Fruit fly (Drosophila melanogaster) whole organism, embryonic: ENCODE results near the gene CG10029.

Experiments used
- CG5180 ChIP-seq: fragments of 200-800 bp; sonication (Bioruptor generic); optimal IDR thresholded peaks from 3 replicates; lab custom pipeline; 2017; ENCODE audit warnings: missing biosample characterization, missing genetic modification characterization, mild to moderate bottlenecking, moderate library complexity, missing genetic modification reagents
- Six4 ChIP-seq: fragments of 200-800 bp; sonication (Bioruptor generic); optimal IDR thresholded peaks from 2 replicates; lab custom pipeline; 2016; ENCODE audit warnings: missing biosample characterization, missing genetic modification characterization
- bsh ChIP-seq, 2 experiments: fragments of 200-800 bp; sonication (Bioruptor generic); optimal IDR thresholded peaks; 2 replicates each; lab custom pipeline; 2017 to 2018; ENCODE audit warnings: mild to moderate bottlenecking in 2 of 2, missing biosample characterization in 2 of 2, missing genetic modification characterization in 2 of 2, moderate library complexity in 1 of 2
- crp ChIP-seq, 2 experiments: fragments of 200-800 bp; sonication (Bioruptor generic); optimal IDR thresholded peaks; 2 replicates in 1 of 2; 3 replicates in 1 of 2; lab custom pipeline; 2017; ENCODE audit warnings: missing biosample characterization in 2 of 2, missing genetic modification characterization in 2 of 2, mild to moderate bottlenecking in 1 of 2, moderate library complexity in 1 of 2
- lola ChIP-seq, 3 experiments: fragments of >200 bp in 2 of 3; fragments of 200-800 bp in 1 of 3; sonication (Bioruptor generic) in 1 of 3; optimal IDR thresholded peaks; 2 replicates each; lab custom pipeline; 2017 to 2019; ENCODE audit warnings: missing biosample characterization in 3 of 3, missing genetic modification characterization in 3 of 3, mild to moderate bottlenecking in 1 of 3, moderate library complexity in 1 of 3
- nmo ChIP-seq: fragments of 200-800 bp; sonication (Bioruptor generic); optimal IDR thresholded peaks from 2 replicates; lab custom pipeline; 2018; ENCODE audit warnings: missing biosample characterization, mild to moderate bottlenecking, missing genetic modification characterization, moderate library complexity
- sisA ChIP-seq: fragments of 200-800 bp; sonication (Bioruptor generic); IDR thresholded peaks from 2 replicates; pipeline ENCODE4 v1.3.6; 2022; ENCODE audit warnings: missing biosample characterization, missing genetic modification characterization
- zf30C ChIP-seq: fragments of 200-800 bp; sonication (Bioruptor generic); optimal IDR thresholded peaks from 3 replicates; lab custom pipeline; 2018; ENCODE audit warnings: missing biosample characterization, mild to moderate bottlenecking, missing genetic modification characterization

dm6 chr3R:7330695-7331094 is 13.7 kb upstream of the CG10029 start:
- TF ChIP-seq sisA (no peak), crp (GFP tag; optimal IDR thresholded peaks at IDR 0.05; lab: Kevin White, UChicago) (no peak), Six4 (GFP tag; lab: Kevin White, UChicago) (no peak), lola (GFP tag; optimal IDR thresholded peaks at IDR 0.05; lab: Kevin White, UChicago) (no peak), nmo (no peak), CG5180 (GFP tag; lab: Kevin White, UChicago) (no peak), zf30C (GFP tag; lab: Kevin White, UChicago) (no peak), bsh (GFP tag; optimal IDR thresholded peaks at IDR 0.05; lab: Kevin White, UChicago) (no peak)
